Fruit fly (Drosophila melanogaster): Measurements from ENCODE around the gene CG8419.

DNA sequence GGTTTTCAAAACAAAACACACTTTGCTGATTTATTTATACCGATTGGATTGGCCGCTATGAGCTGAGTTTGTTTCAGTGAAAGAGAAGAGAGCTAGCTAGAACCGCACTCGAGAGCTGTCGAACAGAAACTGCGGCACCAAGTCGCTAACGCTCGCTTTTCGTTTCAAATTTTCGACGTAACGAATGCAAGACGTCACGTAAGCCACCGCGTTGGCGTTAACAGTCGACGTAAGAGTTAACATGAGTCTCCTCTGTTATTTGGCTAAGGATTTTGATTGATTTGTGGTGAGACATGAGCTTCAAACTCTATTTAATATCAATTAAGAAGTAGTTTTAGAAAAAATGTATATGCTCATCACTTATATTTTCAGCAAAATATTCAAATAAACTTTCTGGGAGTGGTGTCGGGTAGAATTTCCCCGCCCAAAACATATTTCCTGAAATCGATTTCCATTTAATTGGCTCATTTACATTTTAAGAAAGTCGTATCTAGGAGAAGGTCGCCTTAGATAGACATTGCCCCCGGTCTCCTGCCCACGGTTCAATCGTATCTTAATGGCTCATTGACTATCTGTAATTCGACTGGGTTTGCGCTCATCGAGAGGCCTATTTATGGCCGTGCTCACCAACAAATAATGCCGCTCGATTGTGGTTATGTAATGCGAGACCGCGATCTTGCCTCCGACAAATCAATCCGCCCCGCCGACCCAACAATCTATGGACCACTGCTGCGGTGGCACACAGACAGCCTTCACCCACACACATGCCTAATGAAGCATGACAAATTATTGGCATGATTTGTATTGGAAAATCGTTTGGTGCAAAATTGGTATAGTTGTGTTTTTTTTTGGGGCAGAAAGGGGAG, 51.7 kb downstream of the CG8419 start, which contains the start of gene CG8086:
- TF ChIP-seq rgr (GFP tag; optimal IDR thresholded peaks at IDR 0.05) (no peak), CG9705 (GFP tag; optimal IDR thresholded peaks at IDR 0.05) (no peak)

All from whole organism, wandering third instar larva.